Fruit fly (Drosophila melanogaster): ENCODE results near the gene Npc1a.

Gene Npc1a

dm6 chr2L:10210631-10211557 lies 10.1 kb downstream of the Npc1a start, which contains the start of the genes CG5727 and ath (continued):
- TF ChIP-seq Fer3 (tag; optimal IDR thresholded peaks at IDR 0.05), result peak; percentile 25
- peak; percentile 35 for TF ChIP-seq YL-1 (GFP tag; optimal IDR thresholded peaks at IDR 0.05)
- no peak for TF ChIP-seq Dip3 (GFP tag; optimal IDR thresholded peaks at IDR 0.05)
- no peak for TF ChIP-seq Sry-β (GFP tag; optimal IDR thresholded peaks at IDR 0.05)
- TF ChIP-seq CG16813 (GFP tag; IDR thresholded peaks at IDR 0.05; ENCODE audit: partially characterized antibody), result no peak
- no peak for TF ChIP-seq CG8290 (GFP tag; optimal IDR thresholded peaks at IDR 0.05)
- no peak for TF ChIP-seq CG8290 (tag; optimal IDR thresholded peaks at IDR 0.05)
- TF ChIP-seq CG17612 (GFP tag; IDR thresholded peaks at IDR 0.05), result no peak
- no peak for TF ChIP-seq gcm2 (GFP tag; optimal IDR thresholded peaks at IDR 0.05)
- TF ChIP-seq peb (GFP tag; IDR thresholded peaks at IDR 0.05), result no peak
- 0 out of 2 replicates have a peak, but pooled peaks have one; percentile 25 for TF ChIP-seq Rfx (GFP tag; IDR thresholded peaks at IDR 0.05)
- TF ChIP-seq CG5245 (GFP tag; optimal IDR thresholded peaks at IDR 0.05), result no peak
- TF ChIP-seq lola (GFP tag; optimal IDR thresholded peaks at IDR 0.05), result peak in 1 of 3 experiments; percentile 40
- no peak for TF ChIP-seq Dref (GFP tag; IDR thresholded peaks at IDR 0.05)
- TF ChIP-seq CG11456 (GFP tag; IDR thresholded peaks at IDR 0.05), result no peak
- TF ChIP-seq Oli (tag; optimal IDR thresholded peaks at IDR 0.05), result no peak
- no peak for TF ChIP-seq p53 (GFP tag; optimal IDR thresholded peaks at IDR 0.05)
- no peak for TF ChIP-seq br (optimal IDR thresholded peaks at IDR 0.05)
- no peak for TF ChIP-seq B-H2 (GFP tag; optimal IDR thresholded peaks at IDR 0.05)
- no peak for TF ChIP-seq CG4404 (GFP tag; IDR thresholded peaks at IDR 0.05)
- no peak for TF ChIP-seq cato (GFP tag; optimal IDR thresholded peaks at IDR 0.05; ENCODE audit: borderline replicate concordance)
- no peak for TF ChIP-seq disco-r (GFP tag; optimal IDR thresholded peaks at IDR 0.05)
- no peak for TF ChIP-seq kni (GFP tag; optimal IDR thresholded peaks at IDR 0.05)
- no peak for TF ChIP-seq sob (GFP tag; IDR thresholded peaks at IDR 0.05)
- no peak for TF ChIP-seq salm (tag; optimal IDR thresholded peaks at IDR 0.05)
- TF ChIP-seq dysf (GFP tag; IDR thresholded peaks at IDR 0.05), result no peak
- no peak for TF ChIP-seq CG10321 (GFP tag; IDR thresholded peaks at IDR 0.05)
- no peak for TF ChIP-seq CG8924 (tag; optimal IDR thresholded peaks at IDR 0.05)
- no peak for TF ChIP-seq aop (GFP tag; IDR thresholded peaks at IDR 0.05)
- no peak for TF ChIP-seq CG5180 (GFP tag; optimal IDR thresholded peaks at IDR 0.05)
- TF ChIP-seq tio (GFP tag; optimal IDR thresholded peaks at IDR 0.05), result no peak
- TF ChIP-seq CG10543 (GFP tag; optimal IDR thresholded peaks at IDR 0.05), result no peak
- no peak for TF ChIP-seq Mad (GFP tag; optimal IDR thresholded peaks at IDR 0.05)
- TF ChIP-seq nerfin-1 (tag; optimal IDR thresholded peaks at IDR 0.05), result no peak
- peak; percentile 12 for TF ChIP-seq MESR4 (GFP tag; optimal IDR thresholded peaks at IDR 0.05)
- no peak for TF ChIP-seq chn (GFP tag; optimal IDR thresholded peaks at IDR 0.05)
- no peak for TF ChIP-seq cas (GFP tag; IDR thresholded peaks at IDR 0.05)
- TF ChIP-seq CG30020 (tag; optimal IDR thresholded peaks at IDR 0.05), result peak; percentile 32
- TF ChIP-seq fd96Cb (tag; optimal IDR thresholded peaks at IDR 0.05), result no peak
- no peak for TF ChIP-seq Vsx1 (GFP tag; optimal IDR thresholded peaks at IDR 0.05)
- TF ChIP-seq Gug (GFP tag; IDR thresholded peaks at IDR 0.05), result no peak
- TF ChIP-seq unc-4 (GFP tag; IDR thresholded peaks at IDR 0.05; ENCODE audit: partially characterized antibody), result no peak
- no peak for TF ChIP-seq gsb (GFP tag; IDR thresholded peaks at IDR 0.05)
- no peak for TF ChIP-seq CG11093 (GFP tag; IDR thresholded peaks at IDR 0.05)
- no peak for TF ChIP-seq CG7745 (tag; optimal IDR thresholded peaks at IDR 0.05)
- no peak for TF ChIP-seq Spps (tag; optimal IDR thresholded peaks at IDR 0.05)
- TF ChIP-seq ap (GFP tag; IDR thresholded peaks at IDR 0.05), result no peak
- TF ChIP-seq Dfd (GFP tag; optimal IDR thresholded peaks at IDR 0.05), result no peak
- TF ChIP-seq CG10267 (tag; optimal IDR thresholded peaks at IDR 0.05), result peak; percentile 6
- no peak for TF ChIP-seq jigr1 (GFP tag; IDR thresholded peaks at IDR 0.05)
